Worm (Caenorhabditis elegans) whole organism, midembryonic: ENCODE measurements around the gene nas-15.

Source experiments
- cog-1 ChIP-seq: sonication (generic microtip); optimal IDR thresholded peaks from 2 replicates; lab custom pipeline; 2016; ENCODE audit warnings: missing genetic modification characterization, missing compliant biosample characterization
- flt-1 ChIP-seq: fragments of 200-800 bp; sonication (Bioruptor generic); IDR thresholded peaks from 2 replicates; pipeline ENCODE4 v1.3.6; 2022; ENCODE audit warnings: missing genetic modification characterization, missing compliant biosample characterization
- ztf-29 ChIP-seq: fragments of 200-800 bp; sonication (Bioruptor generic); IDR thresholded peaks from 2 replicates; pipeline ENCODE4 v1.3.6; 2022; ENCODE audit warnings: missing genetic modification reagents, missing genetic modification characterization, missing compliant biosample characterization

ce11 chrX:817984-818383 is 40.5 kb downstream of the nas-15 start:
- TF ChIP-seq ztf-29 (GFP tag; lab: Robert Waterston, UW) = no peak
- TF ChIP-seq cog-1 = no peak
- TF ChIP-seq flt-1 (GFP tag; lab: Robert Waterston, UW) = no peak
